Worm (Caenorhabditis elegans) whole organism, midembryonic: ENCODE measurements around the gene C32C4.3.

Experiments
- T22C8.4 ChIP-seq: fragments of 200-800 bp; sonication (Bioruptor generic); IDR thresholded peaks from 2 replicates; pipeline ENCODE4 v1.3.6; 2022; ENCODE audit warnings: missing genetic modification characterization, missing compliant biosample characterization
- cog-1 ChIP-seq: sonication (generic microtip); optimal IDR thresholded peaks from 2 replicates; lab custom pipeline; 2016; ENCODE audit warnings: missing genetic modification characterization, missing compliant biosample characterization
- flt-1 ChIP-seq: fragments of 200-800 bp; sonication (Bioruptor generic); IDR thresholded peaks from 2 replicates; pipeline ENCODE4 v1.3.6; 2022; ENCODE audit warnings: missing genetic modification characterization, missing compliant biosample characterization
- klf-2 ChIP-seq: fragments of 200-800 bp; sonication (Bioruptor generic); conservative IDR thresholded peaks from 2 replicates; pipeline ENCODE4 v1.3.6; 2022; ENCODE audit warnings: missing genetic modification reagents, missing genetic modification characterization, missing compliant biosample characterization
- med-1 ChIP-seq: sonication (generic microtip); optimal IDR thresholded peaks from 2 replicates; lab custom pipeline; 2017; ENCODE audit warnings: missing genetic modification characterization, mild to moderate bottlenecking, missing compliant biosample characterization, antibody characterized with exemption, missing genetic modification reagents; ENCODE audit not compliant: insufficient read depth
- ref-1 ChIP-seq: fragments of 200-800 bp; sonication (Bioruptor generic); conservative IDR thresholded peaks from 2 replicates; pipeline ENCODE4 v1.3.6; 2022; ENCODE audit warnings: missing genetic modification reagents, missing genetic modification characterization, missing compliant biosample characterization
- tab-1 ChIP-seq: fragments of 200-800 bp; sonication (Bioruptor generic); IDR thresholded peaks from 2 replicates; pipeline ENCODE4 v1.3.6; 2022; ENCODE audit warnings: missing genetic modification characterization, missing compliant biosample characterization
- ztf-23 ChIP-seq: fragments of 200-800 bp; sonication (Bioruptor generic); IDR thresholded peaks from 2 replicates; pipeline ENCODE4 v1.3.6; 2022; ENCODE audit warnings: missing genetic modification reagents, missing genetic modification characterization, missing compliant biosample characterization
- ztf-29 ChIP-seq: fragments of 200-800 bp; sonication (Bioruptor generic); IDR thresholded peaks from 2 replicates; pipeline ENCODE4 v1.3.6; 2022; ENCODE audit warnings: missing genetic modification reagents, missing genetic modification characterization, missing compliant biosample characterization

C32C4.3 gene

DNA sequence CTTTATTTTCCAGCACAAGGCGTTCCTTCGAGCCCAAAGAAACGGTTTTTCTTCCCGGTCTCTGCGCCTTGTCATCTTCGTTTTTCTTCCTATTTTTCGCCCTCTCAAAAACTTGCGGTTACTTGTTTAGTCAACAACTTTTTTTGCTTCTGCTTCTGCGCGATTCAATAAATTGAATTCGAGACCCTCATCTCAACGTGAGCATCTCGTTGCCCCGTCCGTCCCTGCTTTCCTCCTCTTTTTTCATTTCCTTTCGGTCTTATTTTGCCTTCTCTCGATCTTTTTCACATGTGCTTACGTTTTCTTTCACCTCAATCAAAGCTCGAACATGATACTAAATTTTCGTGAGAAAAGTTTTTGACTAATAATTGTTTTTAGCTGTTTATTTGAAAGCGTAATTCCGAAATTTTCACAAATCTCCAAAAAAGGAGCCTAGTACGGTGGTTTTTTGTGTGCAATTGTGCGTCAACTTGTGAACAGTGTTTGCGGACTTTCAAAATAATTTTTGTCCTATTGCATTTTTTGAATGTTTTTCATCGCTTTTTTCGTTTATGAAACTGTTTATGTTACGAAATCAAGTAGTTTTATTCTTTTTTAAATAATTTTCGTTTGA is 33.2 kb upstream of the C32C4.3 start:
- TF ChIP-seq ref-1 (GFP tag; lab: Robert Waterston, UW), result no peak
- TF ChIP-seq med-1 (GFP tag; lab: Kevin White, UChicago), result no peak
- TF ChIP-seq tab-1, result no peak
- no peak for TF ChIP-seq klf-2 (GFP tag; lab: Robert Waterston, UW)
- TF ChIP-seq ztf-29, result no peak
- no peak for TF ChIP-seq T22C8.4 (GFP tag; lab: Robert Waterston, UW)
- no peak for TF ChIP-seq ztf-23 (GFP tag; lab: Robert Waterston, UW)
- TF ChIP-seq flt-1, result no peak
- no peak for TF ChIP-seq cog-1

DNA sequence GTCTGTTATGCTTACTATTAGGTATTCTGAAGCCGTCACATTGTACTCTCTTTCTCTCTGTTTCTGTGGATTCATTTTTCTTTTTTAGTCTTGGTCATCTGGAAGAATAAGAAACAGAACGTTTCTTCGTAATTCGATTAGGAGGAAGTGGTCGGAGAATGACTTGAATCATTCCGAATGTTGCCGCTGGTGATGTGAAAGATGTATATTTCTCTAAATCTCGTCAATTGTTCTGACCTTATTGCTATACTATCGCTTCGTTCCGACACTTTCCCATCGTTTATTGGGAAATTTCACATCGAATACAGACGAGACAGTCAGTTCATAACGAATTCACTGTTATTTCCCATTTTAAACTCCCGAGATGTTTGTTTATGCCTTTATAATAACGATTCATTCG is 32.1 kb upstream of the C32C4.3 start:
- no peak for TF ChIP-seq tab-1
- no peak for TF ChIP-seq T22C8.4 (GFP tag; lab: Robert Waterston, UW)
- no peak for TF ChIP-seq ref-1 (GFP tag; lab: Robert Waterston, UW)
- no peak for TF ChIP-seq flt-1
- no peak for TF ChIP-seq med-1 (GFP tag; lab: Kevin White, UChicago)
- no peak for TF ChIP-seq ztf-23 (GFP tag; lab: Robert Waterston, UW)
- no peak for TF ChIP-seq klf-2 (GFP tag; lab: Robert Waterston, UW)
- TF ChIP-seq cog-1, result no peak

DNA sequence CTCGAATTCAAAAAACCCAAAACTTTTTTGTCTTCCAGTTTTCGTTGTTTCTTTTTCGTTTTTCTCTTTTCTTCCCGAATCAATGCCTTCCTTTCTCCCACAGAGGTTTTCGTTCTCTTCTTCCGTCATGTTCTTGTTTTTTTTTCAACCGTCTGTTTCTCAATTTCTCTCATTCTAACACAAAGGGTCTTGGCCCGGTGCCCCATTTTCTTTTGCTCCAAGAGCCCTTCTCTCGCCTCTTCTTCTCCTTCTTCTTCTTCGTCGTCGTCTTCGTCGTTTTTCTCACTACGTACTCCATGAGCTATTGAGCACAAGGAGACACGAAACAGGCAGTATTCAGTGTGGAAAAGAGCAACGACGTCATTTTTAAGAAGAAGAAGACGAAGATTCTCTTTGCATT is 30.5 kb upstream of the C32C4.3 start:
- TF ChIP-seq cog-1 (no peak), flt-1 (no peak), klf-2 (GFP tag; lab: Robert Waterston, UW) (no peak), ztf-29 (no peak), T22C8.4 (GFP tag; lab: Robert Waterston, UW) (no peak), tab-1 (no peak), med-1 (GFP tag; lab: Kevin White, UChicago) (no peak)

DNA sequence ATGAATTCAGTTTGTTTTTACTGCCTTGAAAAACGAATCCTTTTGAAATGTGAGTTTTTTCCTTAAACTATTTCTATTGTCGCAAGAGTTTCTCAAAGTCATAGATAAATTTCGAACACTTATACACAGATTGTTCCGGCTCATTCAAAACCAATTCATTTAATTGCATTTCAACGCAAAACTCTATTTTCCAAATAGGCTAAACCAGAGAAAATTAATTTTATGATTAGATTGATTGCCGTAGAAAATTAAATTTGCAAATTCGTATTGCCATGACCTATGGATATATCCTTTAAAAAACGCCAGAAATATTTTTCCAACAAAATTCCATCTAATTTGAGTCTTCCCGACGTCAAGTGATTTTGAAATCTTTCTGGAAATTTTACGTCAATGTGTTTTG is 29.0 kb upstream of the C32C4.3 start:
- TF ChIP-seq ref-1 (GFP tag; lab: Robert Waterston, UW) (no peak), tab-1 (no peak), T22C8.4 (GFP tag; lab: Robert Waterston, UW) (no peak), klf-2 (GFP tag; lab: Robert Waterston, UW) (no peak), ztf-23 (GFP tag; lab: Robert Waterston, UW) (no peak), med-1 (GFP tag; lab: Kevin White, UChicago) (no peak), cog-1 (no peak), ztf-29 (no peak), flt-1 (no peak)

DNA sequence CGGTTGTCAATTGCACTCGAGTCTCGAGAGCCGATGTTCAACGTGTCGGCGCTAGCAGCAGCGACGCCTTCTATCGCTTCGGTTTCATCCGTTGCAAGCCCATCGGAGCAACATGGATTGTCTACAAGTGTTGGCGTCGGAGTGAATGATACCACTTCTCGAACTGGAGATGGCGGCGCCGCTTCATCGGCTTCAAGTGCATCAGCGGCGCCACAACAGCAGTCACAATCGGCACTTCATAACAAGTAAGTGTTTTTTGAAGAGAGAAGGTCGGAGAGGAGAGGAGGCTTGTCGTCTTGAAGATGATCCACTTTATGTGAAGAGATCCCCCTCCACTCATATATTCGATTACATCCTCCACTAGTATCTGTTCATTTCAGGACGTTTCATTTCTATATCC is 25.7 kb upstream of the C32C4.3 start:
- TF ChIP-seq tab-1 (no peak), ztf-23 (GFP tag; lab: Robert Waterston, UW) (no peak), cog-1 (no peak), ztf-29 (no peak), klf-2 (GFP tag; lab: Robert Waterston, UW) (no peak), flt-1 (no peak), med-1 (GFP tag; lab: Kevin White, UChicago) (no peak), T22C8.4 (GFP tag; lab: Robert Waterston, UW) (no peak), ref-1 (GFP tag; lab: Robert Waterston, UW) (no peak)

DNA sequence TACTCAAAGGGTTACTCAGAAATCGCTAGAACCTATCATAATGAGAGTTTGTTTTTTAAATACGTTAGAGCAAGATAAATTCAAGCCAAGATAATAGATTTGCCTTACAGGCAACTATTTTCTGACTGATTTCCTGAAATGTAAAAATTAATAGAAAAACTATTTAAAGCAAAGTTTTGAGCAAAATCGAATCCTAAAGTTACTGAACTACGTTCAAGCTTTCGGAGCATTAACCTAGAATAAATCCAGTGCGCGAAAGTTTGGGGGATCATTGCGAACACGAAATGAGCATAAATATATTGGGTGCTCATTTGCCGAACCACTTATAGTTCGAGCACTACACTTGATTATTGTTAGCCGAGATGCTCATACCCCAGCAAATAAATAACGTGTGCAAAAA is 24.7 kb upstream of the C32C4.3 start, which contains the start of gene ceh-22:
TSS of gene ceh-22 (plus strand) at position 301 of the 400 bp plus-strand sequence.
- no peak for TF ChIP-seq klf-2 (GFP tag; lab: Robert Waterston, UW)
- no peak for TF ChIP-seq flt-1
- no peak for TF ChIP-seq tab-1
- no peak for TF ChIP-seq ref-1 (GFP tag; lab: Robert Waterston, UW)
- TF ChIP-seq T22C8.4 (GFP tag; lab: Robert Waterston, UW), result no peak
- no peak for TF ChIP-seq ztf-23 (GFP tag; lab: Robert Waterston, UW)
- TF ChIP-seq med-1 (GFP tag; lab: Kevin White, UChicago), result no peak
- no peak for TF ChIP-seq cog-1
- TF ChIP-seq ztf-29, result no peak

DNA sequence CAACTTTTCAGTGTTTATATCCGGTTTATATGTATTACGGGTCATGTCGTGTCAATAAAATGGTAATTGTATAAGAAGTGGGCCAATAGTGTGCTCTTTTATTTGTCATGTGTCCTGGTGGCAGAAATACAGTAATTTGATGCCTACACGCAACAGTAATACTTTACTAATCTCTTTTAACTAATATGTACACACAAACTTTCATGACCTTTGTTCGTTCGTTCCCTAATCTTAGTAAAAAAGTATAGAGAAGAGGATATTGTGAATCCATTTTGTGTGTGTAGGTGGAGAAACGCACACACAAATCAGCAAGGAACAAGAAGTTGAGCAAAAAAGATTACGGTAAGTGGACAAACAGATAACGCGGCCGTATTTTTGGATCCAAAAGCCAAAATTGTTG is 23.9 kb upstream of the C32C4.3 start:
- no peak for TF ChIP-seq tab-1
- no peak for TF ChIP-seq T22C8.4 (GFP tag; lab: Robert Waterston, UW)
- no peak for TF ChIP-seq cog-1
- no peak for TF ChIP-seq ztf-23 (GFP tag; lab: Robert Waterston, UW)
- TF ChIP-seq ztf-29, result no peak
- TF ChIP-seq med-1 (GFP tag; lab: Kevin White, UChicago), result no peak
- TF ChIP-seq flt-1, result no peak

DNA sequence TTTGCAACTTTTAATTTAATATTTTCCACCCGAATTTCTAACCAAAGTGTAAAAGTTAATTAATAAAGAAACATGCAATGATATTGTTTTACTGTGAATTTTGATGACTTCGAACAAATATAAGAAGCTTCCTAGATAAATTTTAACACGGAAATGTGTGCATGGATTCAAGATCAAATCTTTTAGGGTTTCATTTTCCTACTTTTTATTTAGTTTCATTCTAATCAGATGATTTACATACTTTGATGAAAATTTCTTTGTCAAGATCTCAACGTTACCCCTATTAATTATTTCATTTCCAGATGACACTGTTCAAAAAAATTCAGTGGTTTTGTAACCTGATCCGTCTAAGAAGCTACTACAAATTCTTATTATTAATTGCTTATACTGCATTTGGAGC is 20.3 kb upstream of the C32C4.3 start, which contains the start of gene twk-12:
TSS of gene twk-12 (plus strand) at position 301 of the 400 bp plus-strand sequence.
- TF ChIP-seq T22C8.4 (GFP tag; lab: Robert Waterston, UW) (no peak), ref-1 (GFP tag; lab: Robert Waterston, UW) (no peak), cog-1 (no peak), tab-1 (no peak), ztf-29 (no peak), klf-2 (GFP tag; lab: Robert Waterston, UW) (no peak), flt-1 (no peak), ztf-23 (GFP tag; lab: Robert Waterston, UW) (no peak), med-1 (GFP tag; lab: Kevin White, UChicago) (no peak)

DNA sequence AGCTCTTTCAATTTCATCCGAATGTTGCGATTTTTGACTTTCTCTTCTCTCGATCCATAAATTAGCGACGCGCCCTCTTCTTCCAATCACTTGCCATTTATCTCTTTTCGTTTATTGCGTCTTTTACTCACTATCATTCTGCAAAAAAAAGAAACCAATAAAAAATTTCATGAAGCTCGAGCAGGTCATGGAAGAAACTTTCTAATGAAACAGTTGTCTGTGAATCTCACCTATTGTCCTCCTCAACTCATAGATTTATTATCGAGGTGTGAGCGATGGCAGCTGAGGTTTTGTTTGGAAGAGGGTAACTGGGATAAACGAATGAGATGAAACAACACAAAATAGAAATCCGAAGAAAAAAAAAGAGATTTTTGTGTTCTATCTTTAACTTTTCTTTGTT is 17.3 kb upstream of the C32C4.3 start:
- TF ChIP-seq T22C8.4 (GFP tag; lab: Robert Waterston, UW) (no peak), med-1 (GFP tag; lab: Kevin White, UChicago) (no peak), cog-1 (no peak), klf-2 (GFP tag; lab: Robert Waterston, UW) (no peak), ztf-23 (GFP tag; lab: Robert Waterston, UW) (no peak), ref-1 (GFP tag; lab: Robert Waterston, UW) (no peak)

DNA sequence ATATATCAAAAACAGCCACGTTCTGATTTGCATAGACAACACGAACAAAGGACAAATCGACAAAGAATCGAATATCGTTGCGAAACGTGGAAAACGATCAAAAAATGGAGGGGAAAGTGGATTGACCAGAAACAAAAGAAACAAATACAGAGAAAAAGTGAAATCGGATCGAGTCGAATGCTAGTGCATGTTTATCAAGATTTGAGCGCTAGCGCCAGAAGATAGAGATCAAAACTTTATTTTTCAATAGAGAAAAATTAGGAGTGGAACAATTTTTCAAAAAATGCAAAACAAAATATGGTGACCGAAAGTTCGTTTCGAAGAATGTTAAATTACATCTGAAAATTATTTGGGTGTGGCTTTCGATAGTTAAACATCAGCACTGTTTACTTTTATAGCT is 15.1 kb upstream of the C32C4.3 start:
- TF ChIP-seq ref-1 (GFP tag; lab: Robert Waterston, UW) (no peak), med-1 (GFP tag; lab: Kevin White, UChicago) (no peak), T22C8.4 (GFP tag; lab: Robert Waterston, UW) (no peak), flt-1 (no peak), ztf-29 (no peak)
